Fruit fly (Drosophila melanogaster) whole organism, embryonic: Measurements from ENCODE around the gene CG6398.

Source experiments
- Blimp-1 ChIP-seq: fragments of 200-800 bp; sonication (Bioruptor generic); optimal IDR thresholded peaks from 3 replicates; lab custom pipeline; 2018; ENCODE audit warnings: missing biosample characterization, missing genetic modification characterization, mild to moderate bottlenecking, moderate library complexity, missing genetic modification reagents
- CG16779 ChIP-seq: fragments of 200-800 bp; sonication (Bioruptor generic); IDR thresholded peaks from 2 replicates; pipeline ENCODE4 v1.3.6; 2022; ENCODE audit warnings: missing biosample characterization, missing genetic modification characterization
- CG2120 ChIP-seq: fragments of 200-800 bp; sonication (Bioruptor generic); optimal IDR thresholded peaks from 3 replicates; lab custom pipeline; 2016; ENCODE audit warnings: missing biosample characterization, missing genetic modification characterization
- CG30020 ChIP-seq: fragments of 200-800 bp; optimal IDR thresholded peaks from 2 replicates; lab custom pipeline; 2019; ENCODE audit warnings: missing biosample characterization, mild to moderate bottlenecking, missing genetic modification characterization, moderate library complexity
- CG34224 ChIP-seq: fragments of 200-800 bp; sonication (Bioruptor generic); IDR thresholded peaks from 3 replicates; pipeline ENCODE4 v1.3.6; 2022; ENCODE audit warnings: missing biosample characterization, missing genetic modification characterization; ENCODE audit not compliant: partially characterized antibody
- CG4282 ChIP-seq: fragments of 200-800 bp; sonication (Bioruptor generic); optimal IDR thresholded peaks from 2 replicates; lab custom pipeline; 2016; ENCODE audit warnings: missing biosample characterization, missing genetic modification characterization
- CG7786 ChIP-seq: fragments of 200-800 bp; sonication (Bioruptor generic); optimal IDR thresholded peaks from 2 replicates; lab custom pipeline; 2016; ENCODE audit warnings: missing biosample characterization, missing genetic modification characterization
- Chrac-16 ChIP-seq: fragments of 200-800 bp; sonication (Bioruptor generic); optimal IDR thresholded peaks from 3 replicates; lab custom pipeline; 2016; ENCODE audit warnings: missing biosample characterization, missing genetic modification characterization
- Hmx ChIP-seq: fragments of 200-800 bp; sonication (Bioruptor generic); optimal IDR thresholded peaks from 2 replicates; lab custom pipeline; 2016; ENCODE audit warnings: missing biosample characterization, missing genetic modification characterization
- pita ChIP-seq: fragments of 200-800 bp; sonication (Bioruptor generic); optimal IDR thresholded peaks from 2 replicates; lab custom pipeline; 2017; ENCODE audit warnings: missing biosample characterization, mild to moderate bottlenecking, missing genetic modification characterization
- ro ChIP-seq: fragments of 200-800 bp; sonication (Bioruptor generic); IDR thresholded peaks from 2 replicates; pipeline ENCODE4 v1.3.6; 2022; ENCODE audit warnings: missing biosample characterization, missing genetic modification characterization

DNA sequence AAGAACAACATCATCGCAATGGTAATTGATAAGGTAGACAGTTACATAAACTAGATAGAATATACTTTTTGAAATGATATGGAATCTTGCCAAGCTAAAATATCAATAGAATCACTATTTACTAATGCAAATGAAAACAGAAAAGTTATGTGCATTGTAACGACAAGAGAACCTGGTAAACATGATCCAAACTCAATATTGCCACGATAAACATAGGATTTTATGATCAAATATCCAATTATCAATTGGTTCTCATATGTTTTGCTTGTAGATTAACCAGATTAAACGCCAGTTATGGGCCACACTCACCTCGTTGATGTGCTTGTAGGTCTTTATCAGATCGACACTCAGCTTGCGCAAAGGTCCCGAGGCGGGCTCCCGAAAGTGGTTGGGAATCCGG, 41.7 kb downstream of the CG6398 start:
- TF ChIP-seq ro, result no peak
- TF ChIP-seq pita (GFP tag; lab: Kevin White, UChicago), result no peak
- TF ChIP-seq CG30020 (tag; lab: Kevin White, UChicago), result no peak
- TF ChIP-seq CG2120 (GFP tag; lab: Kevin White, UChicago), result no peak
- no peak for TF ChIP-seq CG4282 (GFP tag; lab: Kevin White, UChicago)
- TF ChIP-seq CG7786 (GFP tag; lab: Kevin White, UChicago), result no peak
- no peak for TF ChIP-seq Blimp-1
- no peak for TF ChIP-seq CG34224
- no peak for TF ChIP-seq Hmx
- TF ChIP-seq CG16779 (GFP tag; lab: Robert Waterston, UW), result no peak
- no peak for TF ChIP-seq Chrac-16 (GFP tag; lab: Kevin White, UChicago)
